Worm (Caenorhabditis elegans): ENCODE results near the gene msp-79.

- TF ChIP-seq ceh-13 (GFP tag; optimal IDR thresholded peaks at IDR 0.05) (no peak), tbx-11 (GFP tag; IDR thresholded peaks at IDR 0.05) (no peak), B0310.2 (tag; optimal IDR thresholded peaks at IDR 0.05) (no peak)
Measured at ce11 chrIV:9790708-9791107, 23.8 kb upstream of the msp-79 start.

Measured in whole organism, early embryonic.